Fruit fly (Drosophila melanogaster): ENCODE measurements around the gene CG43880.

- TF ChIP-seq psq (optimal IDR thresholded peaks at IDR 0.05) (no peak), CG8478 (optimal IDR thresholded peaks at IDR 0.05) (no peak), usp (GFP tag; optimal IDR thresholded peaks at IDR 0.05) (no peak), Dll (optimal IDR thresholded peaks at IDR 0.05) (no peak), pan (optimal IDR thresholded peaks at IDR 0.05) (no peak), EcR (GFP tag; optimal IDR thresholded peaks at IDR 0.05) (no peak)
Measured at dm6 chr3L:7974671-7975281, 28.7 kb upstream of the CG43880 start, which contains the start of gene CG8042.

All from whole organism.